Worm (Caenorhabditis elegans): Measurements from ENCODE around the gene F22B5.6.

Gene F22B5.6

DNA sequence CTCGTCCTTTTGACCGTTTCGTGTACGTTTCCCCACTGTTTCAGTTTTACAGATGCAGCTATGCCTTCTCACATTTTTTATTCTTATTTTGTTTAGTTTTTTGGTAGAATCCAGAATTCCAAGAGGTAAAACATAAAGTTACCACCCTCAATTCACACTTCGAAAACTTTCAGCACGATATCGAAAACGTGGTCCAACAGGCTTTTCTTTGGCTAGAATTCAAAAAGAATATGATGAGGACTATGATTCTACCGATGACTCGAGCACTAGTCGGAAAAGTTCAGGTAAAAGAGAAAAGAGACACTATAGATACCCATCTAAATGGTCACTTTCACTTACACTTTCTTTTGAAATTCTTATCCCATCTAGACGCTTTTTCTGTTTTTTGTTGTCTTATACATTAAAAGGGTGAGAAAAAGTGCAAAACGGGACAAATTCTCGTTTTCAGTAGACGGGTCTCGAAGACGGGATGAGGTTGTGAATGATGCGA, 38.3 kb upstream of the F22B5.6 start, which contains the start of gene M05D6.9:
Gene M05D6.9 (plus strand): TSS at position 51 of the 490 bp plus-strand sequence.
- TF ChIP-seq egl-27 (tag; optimal IDR thresholded peaks at IDR 0.05) (no peak), blmp-1 (tag; optimal IDR thresholded peaks at IDR 0.05; ENCODE audit: insufficient read depth) (peak; percentile 75), nhr-12 (tag; optimal IDR thresholded peaks at IDR 0.05) (no peak), nhr-21 (tag; optimal IDR thresholded peaks at IDR 0.05) (no peak), gmeb-1 (tag; optimal IDR thresholded peaks at IDR 0.05) (no peak)

DNA sequence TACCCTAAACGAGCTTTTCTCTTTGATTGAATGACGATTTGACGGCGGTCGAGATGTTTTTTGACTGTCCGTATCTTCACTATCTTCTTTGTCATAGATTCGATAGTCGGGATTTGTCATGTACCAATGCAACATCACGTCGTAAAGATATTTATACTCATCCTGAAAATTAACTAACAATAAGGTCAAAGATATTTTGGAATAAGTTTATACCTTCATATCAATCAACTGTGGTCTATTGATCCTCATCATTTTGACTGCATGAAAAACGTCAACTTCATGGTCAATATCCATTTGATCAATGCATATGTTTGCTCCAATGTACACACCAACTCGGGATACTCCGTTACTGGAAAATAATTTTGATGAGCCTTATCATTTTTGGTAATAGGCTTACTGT, 32.1 kb upstream of the F22B5.6 start:
- TF ChIP-seq R02D3.7 (tag; optimal IDR thresholded peaks at IDR 0.05) = no peak
- TF ChIP-seq sem-4 (tag; optimal IDR thresholded peaks at IDR 0.05) = no peak
- no peak for TF ChIP-seq ztf-4 (tag; optimal IDR thresholded peaks at IDR 0.05)
- no peak for TF ChIP-seq Y55F3AM.14 (GFP tag; optimal IDR thresholded peaks at IDR 0.05)
- TF ChIP-seq fos-1 (tag; optimal IDR thresholded peaks at IDR 0.05) = no peak
- TF ChIP-seq elt-3 (tag; optimal IDR thresholded peaks at IDR 0.05) = no peak
- no peak for TF ChIP-seq unc-39 (tag; optimal IDR thresholded peaks at IDR 0.05)
- no peak for TF ChIP-seq ceh-16 (tag; optimal IDR thresholded peaks at IDR 0.05)
- TF ChIP-seq nhr-21 (tag; optimal IDR thresholded peaks at IDR 0.05) = no peak
- no peak for TF ChIP-seq nhr-23 (tag; optimal IDR thresholded peaks at IDR 0.05)
- no peak for TF ChIP-seq peb-1 (tag; optimal IDR thresholded peaks at IDR 0.05)
- no peak for TF ChIP-seq dmd-4 (tag; optimal IDR thresholded peaks at IDR 0.05)
- no peak for TF ChIP-seq alr-1 (tag; optimal IDR thresholded peaks at IDR 0.05)
- no peak for TF ChIP-seq lin-11 (tag; optimal IDR thresholded peaks at IDR 0.05)
- no peak for TF ChIP-seq nhr-25 (tag; optimal IDR thresholded peaks at IDR 0.05)
- TF ChIP-seq nhr-77 (tag; optimal IDR thresholded peaks at IDR 0.05) = no peak
- no peak for TF ChIP-seq C34F6.9 (tag; optimal IDR thresholded peaks at IDR 0.05)
- TF ChIP-seq lin-13 (GFP tag; optimal IDR thresholded peaks at IDR 0.05) = no peak
- no peak for TF ChIP-seq unc-55 (GFP tag; optimal IDR thresholded peaks at IDR 0.05)
- TF ChIP-seq skn-1 (tag; optimal IDR thresholded peaks at IDR 0.05) = no peak

DNA sequence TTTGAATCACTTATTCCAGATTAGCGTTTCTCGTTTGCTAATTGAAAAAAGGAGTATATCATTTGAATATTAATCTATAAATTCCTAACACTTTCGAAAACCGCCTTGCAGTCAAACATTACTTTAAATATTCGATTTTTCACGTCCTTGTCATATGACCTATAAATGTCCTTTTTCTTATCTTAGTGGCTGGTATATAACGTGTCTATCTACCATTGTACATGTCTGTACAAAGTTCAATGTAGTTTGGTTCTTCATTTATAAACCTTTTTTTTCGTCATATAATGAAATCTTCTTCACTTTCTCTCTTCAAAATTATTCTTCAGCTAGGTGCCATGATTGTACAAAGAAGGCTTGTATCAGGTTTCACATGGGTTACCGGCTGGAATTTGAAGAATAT, 29.6 kb upstream of the F22B5.6 start, which contains the start of gene gbh-2:
Gene gbh-2 (plus strand): TSS at position 277 of the 400 bp plus-strand sequence.
- TF ChIP-seq nhr-21 (tag; optimal IDR thresholded peaks at IDR 0.05) (peak; percentile 80), sma-3 (GFP tag; optimal IDR thresholded peaks at IDR 0.05) (peak; percentile 64), fos-1 (tag; optimal IDR thresholded peaks at IDR 0.05) (peak; percentile 73), blmp-1 (tag; optimal IDR thresholded peaks at IDR 0.05; ENCODE audit: insufficient read depth) (peak; percentile 57), nhr-6 (tag; optimal IDR thresholded peaks at IDR 0.05) (peak; percentile 24), lin-13 (GFP tag; optimal IDR thresholded peaks at IDR 0.05) (no peak), nhr-129 (tag; optimal IDR thresholded peaks at IDR 0.05) (peak; percentile 93), mbf-1 (tag; optimal IDR thresholded peaks at IDR 0.05) (no peak), sma-9 (GFP tag; optimal IDR thresholded peaks at IDR 0.05) (peak; percentile 89), sma-9 (tag; optimal IDR thresholded peaks at IDR 0.05) (no peak), nhr-25 (tag; optimal IDR thresholded peaks at IDR 0.05) (peak; percentile 92), egl-27 (tag; optimal IDR thresholded peaks at IDR 0.05) (no peak), gmeb-1 (tag; optimal IDR thresholded peaks at IDR 0.05) (peak; percentile 48), crh-2 (tag; optimal IDR thresholded peaks at IDR 0.05) (peak; percentile 86), lsy-2 (tag; optimal IDR thresholded peaks at IDR 0.05) (peak in 1 of 2 experiments; percentile 3), F13H6.1 (tag; optimal IDR thresholded peaks at IDR 0.05) (peak; percentile 19)

DNA sequence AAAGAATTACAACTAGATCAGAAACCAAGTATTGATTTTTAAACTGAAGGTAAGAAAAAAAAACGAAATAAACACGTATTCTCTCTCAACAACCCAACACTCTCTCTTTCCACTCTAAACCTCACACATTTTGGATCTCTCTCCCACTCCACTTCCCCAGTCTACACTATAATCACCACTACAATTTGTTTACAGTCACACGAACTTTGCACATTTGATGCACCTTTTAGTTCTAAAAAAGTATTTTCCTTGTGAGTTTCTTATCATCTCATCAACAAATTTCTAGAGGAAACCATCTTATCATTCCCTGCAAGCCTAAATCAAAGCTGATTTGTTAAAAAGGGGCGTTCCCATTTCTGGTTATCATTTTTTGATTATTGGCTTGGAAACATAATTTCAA, 28.6 kb upstream of the F22B5.6 start:
- TF ChIP-seq unc-62 (GFP tag; optimal IDR thresholded peaks at IDR 0.05) = no peak
- TF ChIP-seq elt-1 (tag; optimal IDR thresholded peaks at IDR 0.05) = no peak
- TF ChIP-seq skn-1 (tag; optimal IDR thresholded peaks at IDR 0.05) = no peak
- TF ChIP-seq nhr-237 (tag; optimal IDR thresholded peaks at IDR 0.05) = no peak
- no peak for TF ChIP-seq lin-13 (GFP tag; optimal IDR thresholded peaks at IDR 0.05)
- TF ChIP-seq ceh-82 (tag; optimal IDR thresholded peaks at IDR 0.05) = no peak
- TF ChIP-seq unc-39 (tag; optimal IDR thresholded peaks at IDR 0.05) = no peak
- peak; percentile 68 for TF ChIP-seq sma-9 (GFP tag; optimal IDR thresholded peaks at IDR 0.05)
- TF ChIP-seq sma-9 (tag; optimal IDR thresholded peaks at IDR 0.05) = no peak
- peak; percentile 30 for TF ChIP-seq gmeb-1 (tag; optimal IDR thresholded peaks at IDR 0.05)
- TF ChIP-seq ztf-1 (GFP tag; conservative IDR thresholded peaks at IDR 0.05) = no peak
- no peak for TF ChIP-seq nhr-23 (tag; optimal IDR thresholded peaks at IDR 0.05)
- TF ChIP-seq nhr-25 (tag; optimal IDR thresholded peaks at IDR 0.05) = no peak
- TF ChIP-seq egl-27 (tag; optimal IDR thresholded peaks at IDR 0.05) = peak; percentile 13
- no peak for TF ChIP-seq sem-4 (tag; optimal IDR thresholded peaks at IDR 0.05)
- no peak for TF ChIP-seq dmd-4 (tag; optimal IDR thresholded peaks at IDR 0.05)
- TF ChIP-seq lsy-2 (tag; optimal IDR thresholded peaks at IDR 0.05) = peak in 1 of 2 experiments; percentile 26
- peak; percentile 33 for TF ChIP-seq C34F6.9 (tag; optimal IDR thresholded peaks at IDR 0.05)
- no peak for TF ChIP-seq ceh-16 (tag; optimal IDR thresholded peaks at IDR 0.05)
- TF ChIP-seq zag-1 (tag; optimal IDR thresholded peaks at IDR 0.05) = no peak
- no peak for TF ChIP-seq alr-1 (tag; optimal IDR thresholded peaks at IDR 0.05)
- no peak for TF ChIP-seq nhr-12 (tag; optimal IDR thresholded peaks at IDR 0.05)
- peak; percentile 4 for TF ChIP-seq unc-55 (GFP tag; optimal IDR thresholded peaks at IDR 0.05)
- TF ChIP-seq F13H6.1 (tag; optimal IDR thresholded peaks at IDR 0.05) = peak; percentile 56
- no peak for TF ChIP-seq nhr-10 (tag; optimal IDR thresholded peaks at IDR 0.05)
- no peak for TF ChIP-seq nhr-6 (tag; optimal IDR thresholded peaks at IDR 0.05)
- TF ChIP-seq blmp-1 (tag; optimal IDR thresholded peaks at IDR 0.05; ENCODE audit: insufficient read depth) = no peak
- TF ChIP-seq peb-1 (tag; optimal IDR thresholded peaks at IDR 0.05) = no peak
- TF ChIP-seq Y55F3AM.14 (GFP tag; optimal IDR thresholded peaks at IDR 0.05) = no peak
- TF ChIP-seq elt-3 (tag; optimal IDR thresholded peaks at IDR 0.05) = no peak
- no peak for TF ChIP-seq mdl-1 (tag; optimal IDR thresholded peaks at IDR 0.05)
- TF ChIP-seq crh-2 (tag; optimal IDR thresholded peaks at IDR 0.05) = peak; percentile 78
- no peak for TF ChIP-seq mab-5 (tag; optimal IDR thresholded peaks at IDR 0.05)
- TF ChIP-seq nhr-21 (tag; optimal IDR thresholded peaks at IDR 0.05) = no peak
- TF ChIP-seq sma-3 (GFP tag; optimal IDR thresholded peaks at IDR 0.05) = no peak
- TF ChIP-seq lin-39 (tag; optimal IDR thresholded peaks at IDR 0.05) = no peak

All from whole organism, L2 larva.